Worm (Caenorhabditis elegans) whole organism, midembryonic: ENCODE data around the gene mrps-35.
A peak's percentile ranks its signal among the peaks of the same experiment; 100 is the strongest.

ENCODE experiments used
- T22C8.4 ChIP-seq: fragments of 200-800 bp; sonication (Bioruptor generic); IDR thresholded peaks from 2 replicates; pipeline ENCODE4 v1.3.6; 2022; ENCODE audit warnings: missing genetic modification characterization, missing compliant biosample characterization
- cog-1 ChIP-seq: sonication (generic microtip); optimal IDR thresholded peaks from 2 replicates; lab custom pipeline; 2016; ENCODE audit warnings: missing genetic modification characterization, missing compliant biosample characterization
- flt-1 ChIP-seq: fragments of 200-800 bp; sonication (Bioruptor generic); IDR thresholded peaks from 2 replicates; pipeline ENCODE4 v1.3.6; 2022; ENCODE audit warnings: missing genetic modification characterization, missing compliant biosample characterization
- klf-2 ChIP-seq: fragments of 200-800 bp; sonication (Bioruptor generic); conservative IDR thresholded peaks from 2 replicates; pipeline ENCODE4 v1.3.6; 2022; ENCODE audit warnings: missing genetic modification reagents, missing genetic modification characterization, missing compliant biosample characterization
- med-1 ChIP-seq: sonication (generic microtip); optimal IDR thresholded peaks from 2 replicates; lab custom pipeline; 2017; ENCODE audit warnings: missing genetic modification characterization, mild to moderate bottlenecking, missing compliant biosample characterization, antibody characterized with exemption, missing genetic modification reagents; ENCODE audit not compliant: insufficient read depth
- ref-1 ChIP-seq: fragments of 200-800 bp; sonication (Bioruptor generic); conservative IDR thresholded peaks from 2 replicates; pipeline ENCODE4 v1.3.6; 2022; ENCODE audit warnings: missing genetic modification reagents, missing genetic modification characterization, missing compliant biosample characterization
- tab-1 ChIP-seq: fragments of 200-800 bp; sonication (Bioruptor generic); IDR thresholded peaks from 2 replicates; pipeline ENCODE4 v1.3.6; 2022; ENCODE audit warnings: missing genetic modification characterization, missing compliant biosample characterization
- ztf-23 ChIP-seq: fragments of 200-800 bp; sonication (Bioruptor generic); IDR thresholded peaks from 2 replicates; pipeline ENCODE4 v1.3.6; 2022; ENCODE audit warnings: missing genetic modification reagents, missing genetic modification characterization, missing compliant biosample characterization
- ztf-29 ChIP-seq: fragments of 200-800 bp; sonication (Bioruptor generic); IDR thresholded peaks from 2 replicates; pipeline ENCODE4 v1.3.6; 2022; ENCODE audit warnings: missing genetic modification reagents, missing genetic modification characterization, missing compliant biosample characterization

The mrps-35 gene

DNA sequence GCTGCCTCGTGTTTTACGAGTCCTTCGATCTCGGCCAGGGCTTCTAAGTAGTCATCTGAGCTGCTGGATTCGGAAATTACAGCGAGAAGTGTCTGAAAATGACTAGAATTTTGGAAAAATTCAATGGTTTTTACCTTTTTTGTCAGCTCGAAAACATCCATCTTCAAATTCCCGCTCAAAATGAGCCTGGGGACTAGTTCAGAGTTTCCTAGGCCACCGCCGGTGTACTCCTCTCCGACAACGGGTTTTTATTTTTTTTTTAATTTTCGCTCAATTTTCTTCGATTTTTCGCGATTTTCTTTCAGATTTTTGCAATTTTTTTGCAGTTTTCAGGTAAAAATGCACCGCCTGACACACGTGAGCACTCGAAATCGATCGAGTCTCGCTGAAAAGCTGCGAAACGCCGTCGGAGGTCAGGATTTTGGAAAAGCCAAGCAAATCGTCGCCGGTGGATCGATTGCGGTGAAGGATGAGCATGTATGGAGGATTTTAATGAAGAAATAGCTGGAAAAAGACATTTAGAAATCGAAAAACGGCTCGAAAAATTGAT is at the start of gene mrps-35, which contains the start of gene sws-1:
TSS of gene mrps-35 (plus strand) at position 327 of the 550 bp plus-strand sequence.
TSS of gene sws-1 (minus strand) at position 500 of the 550 bp plus-strand sequence.
- TF ChIP-seq ztf-23 (0 out of 2 replicates have a peak, but pooled peaks have one; percentile 34), T22C8.4 (GFP tag; lab: Robert Waterston, UW) (peak; percentile 30; the same call in 1 of the 2 replicates), ztf-29 (0 out of 2 replicates have a peak, but pooled peaks have one; percentile 24), ref-1 (no peak), flt-1 (GFP tag; lab: Robert Waterston, UW) (peak; percentile 57; the same call in 1 of the 2 replicates), tab-1 (GFP tag; lab: Robert Waterston, UW) (no peak), cog-1 (tag; lab: Kevin White, UChicago) (no peak), klf-2 (GFP tag; lab: Robert Waterston, UW) (0 out of 2 replicates have a peak, but pooled peaks have one; percentile 49), med-1 (GFP tag; lab: Kevin White, UChicago) (no peak)

DNA sequence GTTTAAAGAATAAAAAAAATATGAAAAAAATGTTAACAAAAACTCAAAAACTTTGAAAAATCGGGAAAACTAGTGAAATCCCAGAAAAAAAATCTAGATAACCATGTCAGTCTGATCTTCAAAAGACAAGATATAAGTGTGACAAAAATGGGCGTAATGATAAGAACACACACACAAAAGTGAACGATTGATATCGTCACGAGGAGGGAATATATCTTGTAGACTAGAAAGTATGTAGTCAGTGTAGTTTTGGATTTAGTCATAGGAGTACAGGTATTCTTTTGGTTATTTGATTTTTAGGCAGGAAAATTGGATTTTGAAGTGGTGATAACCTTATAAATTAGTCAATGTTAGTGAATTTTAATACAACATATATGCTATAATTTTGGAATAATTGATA is 46.6 kb upstream of the mrps-35 start:
- no peak for TF ChIP-seq med-1 (GFP tag; lab: Kevin White, UChicago)
- TF ChIP-seq ref-1: no peak
- no peak for TF ChIP-seq T22C8.4 (GFP tag; lab: Robert Waterston, UW)
- no peak for TF ChIP-seq tab-1 (GFP tag; lab: Robert Waterston, UW)
- TF ChIP-seq klf-2 (GFP tag; lab: Robert Waterston, UW): no peak
- TF ChIP-seq ztf-29: no peak
- TF ChIP-seq flt-1 (GFP tag; lab: Robert Waterston, UW): no peak
- TF ChIP-seq ztf-23: no peak

DNA sequence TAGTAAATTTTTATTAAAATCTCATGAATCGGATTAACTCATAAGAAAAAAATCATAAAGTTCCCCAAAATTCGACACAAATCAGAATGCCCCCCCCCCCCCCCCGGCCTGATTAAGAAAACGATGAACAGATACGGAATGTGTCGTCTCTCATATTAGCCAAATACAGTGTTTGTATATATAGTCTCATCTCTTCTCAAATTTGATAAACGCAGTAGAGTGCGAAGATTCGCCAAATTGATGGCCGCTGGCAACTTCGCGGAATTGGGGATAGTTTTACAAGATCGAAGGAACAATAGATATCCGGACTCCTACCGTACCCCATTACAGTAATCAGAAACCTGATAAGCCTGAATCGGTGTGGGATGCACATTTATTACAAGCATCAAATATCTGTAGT is 43.5 kb upstream of the mrps-35 start:
- TF ChIP-seq cog-1 (tag; lab: Kevin White, UChicago) (no peak), ref-1 (no peak), ztf-23 (no peak), tab-1 (GFP tag; lab: Robert Waterston, UW) (no peak), ztf-29 (no peak), med-1 (GFP tag; lab: Kevin White, UChicago) (no peak), klf-2 (GFP tag; lab: Robert Waterston, UW) (no peak), T22C8.4 (GFP tag; lab: Robert Waterston, UW) (no peak), flt-1 (GFP tag; lab: Robert Waterston, UW) (no peak)

DNA sequence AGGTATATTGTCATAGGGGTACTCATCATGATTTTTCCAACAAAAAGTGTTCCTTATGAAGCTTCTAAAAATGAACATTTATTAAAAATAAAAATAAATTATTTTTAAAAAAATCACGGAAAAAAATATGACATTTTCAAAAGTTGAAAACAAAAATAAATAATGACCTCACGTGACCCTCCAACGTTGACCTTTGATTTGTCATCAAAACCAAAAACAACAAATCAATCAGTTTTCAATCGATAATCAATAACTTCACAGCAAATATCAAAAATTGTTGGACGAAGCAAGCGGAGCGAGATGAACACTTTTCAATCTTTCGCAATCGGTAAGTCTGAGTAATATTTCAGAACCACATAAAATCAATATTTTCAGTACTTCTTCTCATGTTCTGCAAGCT is 40.8 kb upstream of the mrps-35 start, which contains the start of gene Y80D3A.8:
TSS of gene Y80D3A.8 (plus strand) at position 301 of the 400 bp plus-strand sequence.
- TF ChIP-seq ztf-29 (no peak), flt-1 (GFP tag; lab: Robert Waterston, UW) (no peak), cog-1 (tag; lab: Kevin White, UChicago) (no peak), tab-1 (GFP tag; lab: Robert Waterston, UW) (no peak), med-1 (GFP tag; lab: Kevin White, UChicago) (no peak), T22C8.4 (GFP tag; lab: Robert Waterston, UW) (no peak), ref-1 (no peak), ztf-23 (no peak), klf-2 (GFP tag; lab: Robert Waterston, UW) (no peak)

DNA sequence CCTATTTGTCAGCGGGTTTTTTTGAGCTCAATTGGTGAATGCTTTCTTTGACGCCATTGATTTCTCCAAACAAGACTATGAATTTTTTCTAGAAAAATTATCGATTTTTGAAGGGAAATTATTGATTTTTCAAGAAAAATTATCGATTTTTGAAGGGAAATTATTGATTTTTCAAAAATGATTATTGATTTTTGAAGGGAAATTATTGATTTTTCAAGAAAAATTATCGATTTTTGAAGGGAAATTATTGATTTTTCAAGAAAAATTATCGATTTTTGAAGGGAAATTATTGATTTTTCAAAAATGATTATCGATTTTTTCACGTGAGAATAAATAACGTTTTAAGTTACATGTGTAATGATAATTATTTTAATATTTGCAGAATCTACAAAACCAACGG is 40.3 kb upstream of the mrps-35 start:
- TF ChIP-seq T22C8.4 (GFP tag; lab: Robert Waterston, UW): peak; percentile 93

DNA sequence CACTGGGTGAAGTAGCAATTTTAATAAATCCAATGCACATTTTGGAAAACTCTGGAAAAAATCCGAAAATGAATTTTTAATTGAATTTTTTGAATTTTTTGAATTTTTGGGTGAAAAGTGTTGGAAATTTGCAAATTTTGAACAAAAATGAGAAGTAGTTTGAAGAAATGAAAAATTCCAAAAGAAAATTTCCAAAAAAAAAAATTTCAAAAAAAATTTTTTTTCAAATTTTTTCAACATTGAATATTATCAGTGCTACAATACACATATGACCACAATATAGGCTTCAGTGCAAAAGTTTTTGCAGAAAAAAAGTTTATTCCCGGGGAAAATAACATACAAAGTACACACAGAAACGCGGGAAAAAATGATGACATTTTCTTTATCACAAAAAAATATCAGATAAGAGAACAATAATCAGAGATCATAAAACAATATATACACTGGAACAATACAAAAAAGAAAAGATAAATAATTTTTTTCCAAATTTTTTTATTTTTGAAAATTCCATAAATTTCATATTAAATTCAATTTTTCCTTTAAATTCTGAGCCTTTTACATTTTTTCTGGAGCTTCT is 23.8 kb upstream of the mrps-35 start, which contains the start of gene hrg-10:
TSS of gene hrg-10 (minus strand) at position 51 of the 577 bp plus-strand sequence.
- TF ChIP-seq klf-2 (GFP tag; lab: Robert Waterston, UW) (no peak), ref-1 (no peak), tab-1 (GFP tag; lab: Robert Waterston, UW) (no peak), med-1 (GFP tag; lab: Kevin White, UChicago) (no peak), ztf-29 (no peak), flt-1 (GFP tag; lab: Robert Waterston, UW) (no peak), cog-1 (tag; lab: Kevin White, UChicago) (no peak), ztf-23 (no peak), T22C8.4 (GFP tag; lab: Robert Waterston, UW) (no peak)

DNA sequence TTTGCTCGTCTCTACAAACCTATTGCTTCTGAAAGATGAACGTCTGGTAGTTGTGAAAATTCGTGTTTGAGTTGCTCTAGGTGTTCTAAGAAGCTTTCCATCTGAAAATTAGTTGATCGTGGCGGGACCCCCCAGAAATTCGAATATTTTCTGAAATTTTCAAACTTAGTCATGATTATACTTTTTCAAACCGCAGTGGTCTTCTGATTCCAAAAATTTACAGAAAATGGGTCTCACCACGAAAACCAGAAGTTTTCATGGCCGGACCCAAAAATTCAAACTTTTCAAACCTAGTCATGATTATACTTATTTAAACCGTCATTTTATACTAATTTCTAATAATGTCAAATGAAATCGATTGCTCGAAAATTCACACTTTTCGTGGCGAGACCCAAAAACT is 21.0 kb upstream of the mrps-35 start, which contains the start of gene ztf-20:
TSS of gene ztf-20 (minus strand) at position 101 of the 400 bp plus-strand sequence.
- TF ChIP-seq flt-1 (GFP tag; lab: Robert Waterston, UW): no peak
- no peak for TF ChIP-seq ztf-29
- TF ChIP-seq ref-1: no peak
- TF ChIP-seq T22C8.4 (GFP tag; lab: Robert Waterston, UW): no peak
- no peak for TF ChIP-seq ztf-23
- TF ChIP-seq klf-2 (GFP tag; lab: Robert Waterston, UW): no peak
- TF ChIP-seq med-1 (GFP tag; lab: Kevin White, UChicago): no peak
- no peak for TF ChIP-seq cog-1 (tag; lab: Kevin White, UChicago)

DNA sequence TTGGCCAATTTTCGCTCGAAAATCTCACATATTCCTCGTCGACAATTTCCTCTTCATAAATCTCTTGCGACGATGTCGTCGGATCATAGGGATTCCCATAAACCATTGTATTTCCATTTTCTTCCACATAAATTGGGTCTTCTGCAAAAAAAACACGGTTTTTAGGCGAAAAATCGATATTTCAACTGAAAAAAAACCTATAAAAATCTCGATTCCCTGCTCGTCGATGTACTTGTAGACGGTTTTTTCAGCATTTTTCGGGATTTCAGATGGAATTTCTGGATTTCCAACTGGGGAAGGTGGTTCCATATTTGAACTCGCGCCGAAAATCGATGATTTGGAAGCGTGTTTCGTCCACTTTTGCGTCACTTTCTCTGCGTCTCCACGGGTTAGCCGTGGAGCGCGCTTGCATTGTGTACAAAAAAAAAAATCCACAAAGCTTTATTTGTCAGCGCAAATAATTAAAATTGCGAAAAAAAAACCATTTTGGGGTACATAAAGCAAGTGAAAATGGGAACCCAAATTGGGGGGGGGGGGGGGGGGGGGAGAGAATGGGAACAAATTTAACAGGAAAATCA is 13.5 kb upstream of the mrps-35 start, which contains the start of gene Y39B6A.43:
TSS of gene Y39B6A.43 (minus strand) at position 351 of the 578 bp plus-strand sequence.
- 0 out of 2 replicates have a peak, but pooled peaks have one; percentile 62 for TF ChIP-seq tab-1 (GFP tag; lab: Robert Waterston, UW)
- TF ChIP-seq flt-1 (GFP tag; lab: Robert Waterston, UW): peak; percentile 88
- 0 out of 2 replicates have a peak, but pooled peaks have one; percentile 17 for TF ChIP-seq klf-2 (GFP tag; lab: Robert Waterston, UW)
- peak; percentile 54 for TF ChIP-seq T22C8.4 (GFP tag; lab: Robert Waterston, UW)
- no peak for TF ChIP-seq ref-1
- TF ChIP-seq med-1 (GFP tag; lab: Kevin White, UChicago): no peak
- TF ChIP-seq ztf-23: peak; percentile 83
- peak; percentile 84 for TF ChIP-seq cog-1 (tag; lab: Kevin White, UChicago)
- TF ChIP-seq ztf-29: no peak

DNA sequence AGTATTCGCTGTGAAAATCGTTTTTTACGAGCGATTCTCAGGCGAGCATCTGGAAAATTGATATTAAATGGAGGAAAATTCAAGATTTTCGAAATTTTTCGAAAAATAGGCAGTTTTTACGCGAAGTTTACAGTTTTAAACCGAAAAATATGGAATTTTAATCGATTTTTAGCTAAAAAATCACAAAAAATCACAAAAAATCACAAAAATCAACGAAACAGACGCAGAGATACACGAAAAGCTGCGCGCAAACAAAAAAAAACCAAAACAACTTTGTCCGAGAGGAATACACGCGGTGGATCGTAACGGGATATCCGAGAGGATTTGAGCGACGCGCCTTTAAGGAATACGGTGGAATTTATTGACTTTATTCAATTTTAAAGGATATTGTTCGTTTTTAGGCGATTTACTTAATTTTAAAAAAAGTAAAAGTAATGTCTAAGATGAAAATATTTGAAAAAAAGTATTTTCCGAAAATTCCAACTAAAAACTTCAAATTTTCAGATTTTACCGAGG is 11.5 kb upstream of the mrps-35 start, which contains the start of gene Y39B6A.42:
TSS of gene Y39B6A.42 (minus strand) at position 51 of the 516 bp plus-strand sequence.
- TF ChIP-seq ref-1 (no peak), med-1 (GFP tag; lab: Kevin White, UChicago) (no peak), ztf-29 (no peak), T22C8.4 (GFP tag; lab: Robert Waterston, UW) (no peak), flt-1 (GFP tag; lab: Robert Waterston, UW) (no peak), cog-1 (tag; lab: Kevin White, UChicago) (no peak), ztf-23 (no peak), klf-2 (GFP tag; lab: Robert Waterston, UW) (no peak), tab-1 (GFP tag; lab: Robert Waterston, UW) (no peak)
